Fruit fly (Drosophila melanogaster) Kc167 (cell line): ENCODE data around the gene SelT.

Experiments
- Myc ChIP-seq: fragments of >200 bp; optimal IDR thresholded peaks from 2 replicates; lab custom pipeline; 2017; ENCODE audit warnings: missing external identifiers
- Sin3A ChIP-seq: fragments of >200 bp; optimal IDR thresholded peaks from 2 replicates; lab custom pipeline; 2018; ENCODE audit warnings: missing external identifiers
- h ChIP-seq: fragments of >200 bp; optimal IDR thresholded peaks from 3 replicates; lab custom pipeline; 2018; ENCODE audit warnings: missing external identifiers
- insv ChIP-seq: fragments of >200 bp; optimal IDR thresholded peaks from 3 replicates; lab custom pipeline; 2018; ENCODE audit warnings: missing external identifiers
- psq ChIP-seq: fragments of >200 bp; optimal IDR thresholded peaks from 2 replicates; lab custom pipeline; 2017; ENCODE audit warnings: missing external identifiers
- ttk ChIP-seq: sonication (Bioruptor generic); optimal IDR thresholded peaks from 2 replicates; lab custom pipeline; 2017; ENCODE audit warnings: missing external identifiers

SelT gene

DNA sequence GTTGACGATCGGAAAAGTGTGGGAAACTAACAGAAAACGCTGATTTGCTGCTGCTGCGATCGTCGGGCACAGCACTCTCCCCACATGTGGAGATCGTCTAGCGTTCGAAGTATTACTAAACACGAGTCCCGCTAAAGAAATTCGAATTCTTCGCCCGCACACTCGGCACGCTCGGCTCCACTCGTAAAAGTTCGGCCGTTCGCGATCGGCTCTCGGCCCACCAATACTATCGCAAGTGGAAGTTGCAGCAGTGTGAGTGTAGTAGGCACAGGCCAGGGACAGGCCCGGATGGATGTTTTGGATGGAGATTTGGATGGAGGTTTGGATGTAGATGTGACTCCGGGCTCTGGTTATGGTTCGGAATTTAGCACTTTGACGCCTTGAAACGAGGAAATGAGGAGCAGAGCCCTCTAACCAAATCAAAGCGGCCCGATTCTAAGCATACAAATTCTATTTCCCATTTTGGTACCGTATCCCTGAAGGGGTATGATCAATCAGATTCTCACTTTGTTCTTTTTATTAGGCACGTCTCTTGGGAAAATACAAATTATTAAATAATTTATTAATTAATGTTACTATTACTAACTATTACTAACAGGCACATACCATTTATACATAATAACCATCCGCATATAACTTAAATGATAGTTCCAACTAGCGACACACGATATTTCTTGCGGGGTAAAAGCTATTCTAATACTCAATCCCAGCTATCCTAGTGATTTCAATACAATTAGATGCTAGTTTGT lies 16.8 kb downstream of the SelT start:
- TF ChIP-seq h (lab: Kevin White, UChicago), result no peak
- no peak for TF ChIP-seq ttk (lab: Kevin White, UChicago)
- TF ChIP-seq Sin3A, result no peak
- no peak for TF ChIP-seq psq (lab: Kevin White, UChicago)

DNA sequence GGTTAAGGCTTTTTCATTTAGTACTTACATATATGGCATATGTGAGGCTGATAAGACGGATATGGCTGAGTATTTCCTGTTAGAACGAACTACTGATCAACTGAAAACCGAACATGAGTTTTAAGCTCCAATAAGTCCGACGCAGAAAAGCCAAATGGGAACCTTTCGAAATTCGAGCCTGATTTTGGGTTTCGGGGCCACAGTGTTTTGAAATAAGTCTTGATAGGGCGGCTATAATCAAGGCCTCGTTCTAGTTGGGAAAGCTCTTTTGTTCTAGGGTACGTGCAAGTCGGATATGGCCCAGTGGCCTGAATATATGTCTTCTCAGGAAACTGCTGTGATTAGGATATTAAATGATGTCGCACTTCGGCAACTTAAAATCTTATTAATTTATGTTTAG lies 17.4 kb downstream of the SelT start, which contains the start of gene vkg:
Gene vkg (minus strand): TSS at position 101 of the 400 bp plus-strand sequence.
- TF ChIP-seq insv (lab: Kevin White, UChicago) (no peak), Sin3A (no peak), psq (lab: Kevin White, UChicago) (no peak), Myc (lab: Kevin White, UChicago) (no peak)

dm6 chr2L:5029049-5029808 lies 18.5 kb downstream of the SelT start, which contains the start of gene Col4a1:
TSS of gene Col4a1 (plus strand) at chr2L:5029609.
- TF ChIP-seq psq (lab: Kevin White, UChicago) (no peak), Sin3A (no peak), Myc (lab: Kevin White, UChicago) (no peak), h (lab: Kevin White, UChicago) (no peak), insv (lab: Kevin White, UChicago) (no peak), ttk (lab: Kevin White, UChicago) (no peak)

DNA sequence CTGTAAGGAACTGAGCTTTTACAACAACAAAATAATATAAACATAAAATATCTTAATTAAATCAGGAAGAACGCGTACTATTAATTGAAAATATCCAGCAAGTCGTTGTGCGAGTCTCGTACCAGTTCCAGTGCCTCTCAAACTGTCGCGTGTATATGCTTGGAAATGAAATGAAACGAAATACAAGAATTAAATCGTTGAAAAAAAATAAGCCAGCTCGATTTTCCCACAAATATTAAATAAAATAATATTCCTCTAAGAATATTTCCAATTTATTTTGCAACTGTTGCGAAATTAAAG lies 19.0 kb downstream of the SelT start:
- TF ChIP-seq ttk (lab: Kevin White, UChicago), result no peak
- TF ChIP-seq insv (lab: Kevin White, UChicago), result no peak
- no peak for TF ChIP-seq psq (lab: Kevin White, UChicago)
- TF ChIP-seq Myc (lab: Kevin White, UChicago), result no peak
- TF ChIP-seq h (lab: Kevin White, UChicago), result no peak
- TF ChIP-seq Sin3A, result no peak

DNA sequence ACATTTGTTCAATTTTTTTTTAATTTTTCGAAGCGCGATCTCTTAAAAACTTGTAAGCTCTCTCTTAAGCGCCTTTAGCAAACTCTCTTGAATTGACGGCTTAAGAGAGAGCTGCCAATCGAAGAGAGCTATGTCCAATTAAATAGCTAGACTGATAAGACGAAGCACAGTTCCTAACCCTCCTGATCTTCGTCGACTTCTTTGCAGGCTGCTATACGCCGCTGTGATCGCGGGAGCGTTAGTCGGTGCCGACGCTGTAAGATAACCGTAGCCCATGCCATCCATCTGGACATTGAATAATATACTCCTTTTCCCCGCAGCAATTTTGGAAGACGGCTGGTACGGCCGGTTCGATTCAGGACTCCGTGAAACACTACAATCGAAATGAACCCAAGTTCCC lies 19.8 kb downstream of the SelT start:
- TF ChIP-seq psq (lab: Kevin White, UChicago) (no peak), h (lab: Kevin White, UChicago) (no peak), insv (lab: Kevin White, UChicago) (no peak), Myc (lab: Kevin White, UChicago) (no peak), ttk (lab: Kevin White, UChicago) (no peak), Sin3A (no peak)

dm6 chr2L:5031399-5031798 lies 20.7 kb downstream of the SelT start:
- no peak for TF ChIP-seq psq (lab: Kevin White, UChicago)
- no peak for TF ChIP-seq insv (lab: Kevin White, UChicago)
- TF ChIP-seq h (lab: Kevin White, UChicago), result no peak
- TF ChIP-seq Sin3A, result no peak
- TF ChIP-seq ttk (lab: Kevin White, UChicago), result no peak

- TF ChIP-seq Myc (lab: Kevin White, UChicago) (no peak), insv (lab: Kevin White, UChicago) (no peak), Sin3A (no peak), psq (lab: Kevin White, UChicago) (no peak), h (lab: Kevin White, UChicago) (no peak), ttk (lab: Kevin White, UChicago) (no peak)
These were observed 21.2 kb downstream of the SelT start for dm6 chr2L:5031886-5032285.

DNA sequence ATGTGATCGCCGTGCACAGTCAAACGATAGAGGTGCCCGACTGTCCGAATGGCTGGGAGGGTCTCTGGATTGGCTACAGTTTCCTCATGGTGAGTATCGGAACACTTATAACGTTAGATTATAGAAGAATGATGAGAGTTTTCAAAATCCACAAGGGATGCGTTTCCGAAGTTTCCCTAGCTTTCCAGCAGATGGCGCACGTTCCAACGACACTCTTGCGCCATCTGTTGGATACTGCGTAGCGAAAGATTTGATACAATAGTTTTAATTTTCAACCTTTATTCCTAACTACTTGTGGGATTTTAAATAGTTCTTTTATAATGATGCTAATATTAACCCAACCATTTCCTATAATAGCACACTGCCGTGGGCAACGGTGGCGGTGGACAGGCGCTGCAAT lies 25.4 kb downstream of the SelT start:
- no peak for TF ChIP-seq Sin3A
- TF ChIP-seq psq (lab: Kevin White, UChicago), result no peak
- TF ChIP-seq ttk (lab: Kevin White, UChicago), result no peak
- no peak for TF ChIP-seq insv (lab: Kevin White, UChicago)
- TF ChIP-seq h (lab: Kevin White, UChicago), result no peak
- no peak for TF ChIP-seq Myc (lab: Kevin White, UChicago)

dm6 chr2L:5037402-5037860 lies 26.7 kb downstream of the SelT start, which contains the start of the genes CG14042 and SP555:
TSS of gene CG14042 (plus strand) at chr2L:5037709.
TSS of gene SP555 (plus strand) at chr2L:5037709.
- TF ChIP-seq psq (lab: Kevin White, UChicago) (no peak), ttk (lab: Kevin White, UChicago) (no peak), insv (lab: Kevin White, UChicago) (no peak), Sin3A (no peak), h (lab: Kevin White, UChicago) (no peak), Myc (lab: Kevin White, UChicago) (no peak)

DNA sequence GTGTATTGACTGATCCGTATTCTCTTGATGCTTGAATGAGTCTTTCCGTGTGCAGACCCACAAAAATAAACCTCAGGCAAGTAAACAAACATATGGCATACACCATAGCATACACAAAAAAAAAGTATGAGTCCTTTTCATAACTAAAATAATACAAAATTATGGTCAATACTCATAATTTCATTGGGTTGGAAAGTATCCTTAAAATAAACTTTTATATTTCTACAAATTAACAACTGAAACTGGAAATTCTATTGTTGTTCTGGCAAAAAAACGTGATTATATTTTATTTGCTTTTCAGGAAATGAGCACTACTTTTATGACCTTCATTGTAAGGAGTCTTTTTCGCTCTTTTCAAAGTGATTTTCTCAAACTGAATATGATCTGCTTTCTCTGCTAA lies 31.4 kb downstream of the SelT start:
- no peak for TF ChIP-seq ttk (lab: Kevin White, UChicago)
- no peak for TF ChIP-seq psq (lab: Kevin White, UChicago)
- no peak for TF ChIP-seq h (lab: Kevin White, UChicago)
- no peak for TF ChIP-seq Sin3A
- no peak for TF ChIP-seq insv (lab: Kevin White, UChicago)
- TF ChIP-seq Myc (lab: Kevin White, UChicago), result no peak

DNA sequence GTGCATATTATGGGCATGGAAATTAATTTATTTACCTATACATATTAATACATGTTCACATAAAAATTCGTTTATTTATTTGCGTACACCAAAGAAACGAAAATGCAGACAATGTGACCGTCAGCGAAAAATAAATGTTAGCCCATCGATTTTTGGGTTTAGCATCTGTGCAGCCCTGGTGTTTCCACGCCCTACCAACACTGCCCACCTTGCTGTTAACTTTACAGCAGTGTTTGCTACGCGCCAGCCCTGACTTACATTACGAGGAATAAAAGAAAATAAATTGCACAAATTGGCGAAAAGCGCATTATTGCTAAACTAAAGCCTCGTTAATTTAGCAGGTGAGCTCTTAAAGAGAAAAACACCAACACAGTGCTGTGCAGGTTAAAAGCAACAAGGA lies 32.3 kb downstream of the SelT start, which contains the start of the genes CG33995, CG44000 and CG44001:
Gene CG33995 (plus strand): TSS at position 228 of the 400 bp plus-strand sequence.
Gene CG44000 (plus strand): TSS at position 228 of the 400 bp plus-strand sequence.
Gene CG44001 (plus strand): TSS at position 228 of the 400 bp plus-strand sequence.
- TF ChIP-seq Myc (lab: Kevin White, UChicago) (no peak), h (lab: Kevin White, UChicago) (no peak), ttk (lab: Kevin White, UChicago) (no peak), psq (lab: Kevin White, UChicago) (no peak), Sin3A (no peak), insv (lab: Kevin White, UChicago) (no peak)
